Worm (Caenorhabditis elegans) whole organism, midembryonic: ENCODE data around the gene ZK1290.7.

ENCODE experiments used
- T22C8.4 ChIP-seq: fragments of 200-800 bp; sonication (Bioruptor generic); IDR thresholded peaks from 2 replicates; pipeline ENCODE4 v1.3.6; 2022; ENCODE audit warnings: missing genetic modification characterization, missing compliant biosample characterization
- cog-1 ChIP-seq: sonication (generic microtip); optimal IDR thresholded peaks from 2 replicates; lab custom pipeline; 2016; ENCODE audit warnings: missing genetic modification characterization, missing compliant biosample characterization
- flt-1 ChIP-seq: fragments of 200-800 bp; sonication (Bioruptor generic); IDR thresholded peaks from 2 replicates; pipeline ENCODE4 v1.3.6; 2022; ENCODE audit warnings: missing genetic modification characterization, missing compliant biosample characterization
- klf-2 ChIP-seq: fragments of 200-800 bp; sonication (Bioruptor generic); conservative IDR thresholded peaks from 2 replicates; pipeline ENCODE4 v1.3.6; 2022; ENCODE audit warnings: missing genetic modification reagents, missing genetic modification characterization, missing compliant biosample characterization
- med-1 ChIP-seq: sonication (generic microtip); optimal IDR thresholded peaks from 2 replicates; lab custom pipeline; 2017; ENCODE audit warnings: missing genetic modification characterization, mild to moderate bottlenecking, missing compliant biosample characterization, antibody characterized with exemption, missing genetic modification reagents; ENCODE audit not compliant: insufficient read depth
- ref-1 ChIP-seq: fragments of 200-800 bp; sonication (Bioruptor generic); conservative IDR thresholded peaks from 2 replicates; pipeline ENCODE4 v1.3.6; 2022; ENCODE audit warnings: missing genetic modification reagents, missing genetic modification characterization, missing compliant biosample characterization
- ztf-23 ChIP-seq: fragments of 200-800 bp; sonication (Bioruptor generic); IDR thresholded peaks from 2 replicates; pipeline ENCODE4 v1.3.6; 2022; ENCODE audit warnings: missing genetic modification reagents, missing genetic modification characterization, missing compliant biosample characterization
- ztf-29 ChIP-seq: fragments of 200-800 bp; sonication (Bioruptor generic); IDR thresholded peaks from 2 replicates; pipeline ENCODE4 v1.3.6; 2022; ENCODE audit warnings: missing genetic modification reagents, missing genetic modification characterization, missing compliant biosample characterization

DNA sequence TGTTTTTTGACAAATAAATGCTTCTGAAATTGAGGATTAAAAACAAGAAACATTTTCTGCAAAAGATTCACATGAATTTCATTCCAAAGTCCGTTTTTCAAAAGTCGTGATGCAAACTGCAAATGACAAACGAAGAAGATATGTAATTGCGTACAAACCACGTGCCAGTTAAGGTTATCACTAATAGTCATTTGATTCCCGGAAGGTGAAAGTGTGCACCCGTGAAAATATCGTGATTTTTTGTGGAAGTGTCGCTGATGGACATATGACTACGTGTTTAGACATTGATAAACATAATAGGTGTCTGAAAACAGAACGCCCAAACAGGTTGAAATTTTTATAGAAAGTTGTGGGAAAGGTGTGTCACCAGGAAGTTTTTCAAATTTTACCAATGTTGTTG is 2.9 kb upstream of the ZK1290.7 start:
- TF ChIP-seq ref-1 (GFP tag; lab: Robert Waterston, UW) (no peak), T22C8.4 (GFP tag; lab: Robert Waterston, UW) (no peak), med-1 (GFP tag; lab: Kevin White, UChicago) (no peak), klf-2 (no peak), ztf-29 (no peak), cog-1 (no peak), ztf-23 (no peak), flt-1 (no peak)
